Worm (Caenorhabditis elegans) whole organism, early embryonic: ENCODE results near the gene F32H5.1.

ENCODE experiments used
- ama-1 ChIP-seq: fragments of 150-350 bp; optimal IDR thresholded peaks from 2 replicates; lab custom pipeline; 2014
- ets-7 ChIP-seq: sonication (generic microtip); optimal IDR thresholded peaks from 2 replicates; lab custom pipeline; 2016; ENCODE audit warnings: missing genotype, missing genetic modification characterization, missing compliant biosample characterization
- pes-1 ChIP-seq: fragments of 200-800 bp; sonication (Bioruptor generic); IDR thresholded peaks from 2 replicates; pipeline ENCODE4 v1.3.6; 2022; ENCODE audit warnings: missing genetic modification reagents, missing genetic modification characterization, missing compliant biosample characterization
- tra-4 ChIP-seq: sonication (generic microtip); optimal IDR thresholded peaks from 2 replicates; lab custom pipeline; 2017; ENCODE audit warnings: missing genetic modification characterization, missing compliant biosample characterization

- TF ChIP-seq ets-7 (tag; lab: Kevin White, UChicago) (no peak), ama-1 (no peak), pes-1 (GFP tag; lab: Robert Waterston, UW) (no peak), tra-4 (tag; lab: Kevin White, UChicago) (no peak)
Observed at ce11 chrV:13401669-13402068, 43.8 kb upstream of the F32H5.1 start.
